Worm (Caenorhabditis elegans): ENCODE data around the gene srd-12.

Gene srd-12

DNA sequence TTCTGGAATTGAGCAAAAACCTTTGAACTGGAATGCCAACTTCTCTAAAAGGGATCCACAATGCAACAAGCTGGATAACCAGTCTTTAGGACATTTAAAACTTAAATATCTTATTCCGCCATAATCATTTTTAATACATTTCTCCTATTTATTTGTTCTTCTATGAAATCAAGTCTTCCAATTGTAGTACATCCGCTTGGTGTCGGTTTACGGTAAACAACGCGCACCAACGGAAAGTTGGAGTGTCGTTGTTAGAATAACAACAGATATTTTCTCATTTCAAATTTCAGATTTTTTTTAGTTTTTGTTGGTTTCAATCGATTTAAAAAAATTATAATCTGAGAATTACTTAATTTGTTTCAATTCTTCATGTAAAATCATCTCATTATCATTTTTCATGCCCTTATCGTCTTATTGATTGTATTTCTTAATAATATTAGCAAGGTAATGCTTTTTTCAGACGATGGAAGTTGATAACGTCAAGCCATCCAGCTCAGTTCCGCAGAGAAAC, 19.1 kb upstream of the srd-12 start, which contains the start of gene csn-5 (continued):
- no peak for TF ChIP-seq mep-1 (tag; optimal IDR thresholded peaks at IDR 0.05)
- peak in 1 of 2 experiments; percentile 46 for TF ChIP-seq efl-1 (optimal IDR thresholded peaks at IDR 0.05)
- peak; percentile 26 to 27 for TF ChIP-seq efl-1 (GFP tag; optimal IDR thresholded peaks at IDR 0.05 in 1 of 2)
- no peak for TF ChIP-seq nhr-28 (tag; optimal IDR thresholded peaks at IDR 0.05)
- TF ChIP-seq skn-1 (tag; optimal IDR thresholded peaks at IDR 0.05): no peak
- no peak for TF ChIP-seq tlp-1 (tag; optimal IDR thresholded peaks at IDR 0.05)
- TF ChIP-seq blmp-1 (tag; optimal IDR thresholded peaks at IDR 0.05): peak; percentile 34
- no peak for TF ChIP-seq zip-4 (GFP tag; optimal IDR thresholded peaks at IDR 0.05)
- TF ChIP-seq nhr-85 (tag): peak; percentile 56
- peak in 2 of 3 experiments; percentile 18 to 53 for TF ChIP-seq dpl-1 (GFP tag; optimal IDR thresholded peaks at IDR 0.05)
- no peak for TF ChIP-seq sup-37 (GFP tag; optimal IDR thresholded peaks at IDR 0.05)

DNA sequence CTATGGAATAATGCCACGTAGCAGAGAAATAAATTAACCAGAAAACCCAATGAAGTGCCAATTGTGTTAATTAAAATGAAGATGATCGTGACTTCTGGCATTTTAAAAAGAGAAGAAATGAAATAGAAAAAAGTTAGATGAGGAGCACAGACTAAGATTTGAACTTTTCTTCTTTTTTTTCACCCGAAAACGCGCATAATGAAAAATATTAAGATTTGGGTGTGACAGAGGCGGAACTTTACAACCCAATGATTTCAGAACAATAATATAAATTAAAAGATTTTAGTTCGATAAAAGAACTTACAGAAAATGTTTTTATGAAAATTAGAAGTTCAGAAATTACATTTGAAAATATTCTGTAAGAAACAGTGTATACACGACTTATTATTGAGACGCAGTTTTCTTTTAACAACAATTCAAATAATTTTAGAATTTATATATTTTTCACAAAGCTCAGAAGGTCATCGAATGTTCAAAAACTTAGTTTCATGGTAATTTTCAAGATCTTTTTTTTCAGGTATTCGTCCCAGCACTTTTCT, 15.5 kb upstream of the srd-12 start, which contains the start of the genes srd-8 and B0547.2:
Gene srd-8, minus strand, starts transcription at position 101 of the 539 bp plus-strand sequence.
Gene B0547.2, plus strand, starts transcription at position 489 of the 539 bp plus-strand sequence.
- TF ChIP-seq nhr-237 (tag; optimal IDR thresholded peaks at IDR 0.05) (no peak), mab-9 (GFP tag; IDR thresholded peaks at IDR 0.05) (no peak), zag-1 (tag; optimal IDR thresholded peaks at IDR 0.05) (no peak), elt-2 (tag; optimal IDR thresholded peaks at IDR 0.05) (no peak), vab-15 (tag; optimal IDR thresholded peaks at IDR 0.05) (no peak), nhr-47 (tag; optimal IDR thresholded peaks at IDR 0.05) (no peak), efl-3 (GFP tag; optimal IDR thresholded peaks at IDR 0.05) (no peak), skn-1 (tag; optimal IDR thresholded peaks at IDR 0.05) (no peak)

DNA sequence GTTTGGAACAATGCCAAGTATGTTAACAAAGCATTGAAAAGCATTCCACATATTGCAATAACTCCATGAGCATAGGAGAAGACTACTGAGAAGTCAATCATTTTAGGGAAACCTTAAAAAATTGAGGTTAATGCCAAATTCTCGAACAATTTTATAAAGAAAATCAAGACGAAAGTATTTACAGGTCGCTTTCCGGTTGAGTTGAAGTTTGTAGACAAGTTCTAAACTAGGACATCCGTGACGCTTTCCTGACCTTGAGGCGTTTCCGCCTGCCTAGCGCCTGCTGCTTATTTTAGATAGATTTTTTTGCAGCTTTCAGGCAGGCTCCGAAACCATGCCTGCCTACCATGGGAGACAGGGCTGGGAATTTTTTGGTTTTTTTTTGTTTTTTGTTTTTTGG, 5.5 kb upstream of the srd-12 start, which contains the start of gene srd-13:
Gene srd-13, minus strand, starts transcription at position 101 of the 400 bp plus-strand sequence.
- no peak for TF ChIP-seq lin-35 (GFP tag; optimal IDR thresholded peaks at IDR 0.05)
- no peak for TF ChIP-seq nhr-84 (tag; optimal IDR thresholded peaks at IDR 0.05)
- TF ChIP-seq mdl-1 (tag; optimal IDR thresholded peaks at IDR 0.05): no peak
- no peak for TF ChIP-seq nhr-85 (tag)
- TF ChIP-seq Y116A8C.19 (tag; optimal IDR thresholded peaks at IDR 0.05; ENCODE audit: borderline replicate concordance): no peak
- TF ChIP-seq unc-30 (tag; optimal IDR thresholded peaks at IDR 0.05): no peak
- TF ChIP-seq pqm-1 (tag; optimal IDR thresholded peaks at IDR 0.05): no peak
- TF ChIP-seq lin-14 (GFP tag; optimal IDR thresholded peaks at IDR 0.05): no peak
- TF ChIP-seq xbp-1 (tag; optimal IDR thresholded peaks at IDR 0.05): no peak
- no peak for TF ChIP-seq nhr-47 (tag; optimal IDR thresholded peaks at IDR 0.05)
- TF ChIP-seq lsy-2 (tag; optimal IDR thresholded peaks at IDR 0.05): no peak
- TF ChIP-seq aly-2 (tag; optimal IDR thresholded peaks at IDR 0.05): no peak
- TF ChIP-seq nhr-90 (tag; optimal IDR thresholded peaks at IDR 0.05; ENCODE audit: poor library complexity): no peak
- TF ChIP-seq lin-39 (tag; optimal IDR thresholded peaks at IDR 0.05): no peak
- TF ChIP-seq sox-4 (tag; optimal IDR thresholded peaks at IDR 0.05): no peak
- no peak for TF ChIP-seq nhr-28 (tag; optimal IDR thresholded peaks at IDR 0.05)

DNA sequence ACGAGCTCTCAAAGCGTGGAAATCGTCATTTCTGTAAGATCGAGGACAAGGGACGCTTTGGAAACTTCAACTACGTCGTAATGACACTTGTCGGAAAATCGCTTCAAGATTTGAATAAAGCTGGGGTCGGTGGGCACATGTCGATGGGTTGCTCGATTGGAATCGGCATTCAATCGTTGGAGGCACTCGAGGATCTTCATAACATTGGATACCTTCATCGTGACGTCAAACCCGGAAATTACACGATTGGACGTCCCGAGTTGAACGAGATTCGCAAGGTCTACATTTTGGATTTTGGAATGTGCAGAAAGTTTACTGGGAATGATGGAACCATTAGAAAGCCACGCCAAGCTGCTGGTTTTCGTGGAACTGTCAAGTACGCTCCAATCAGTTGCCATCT, 2.5 kb upstream of the srd-12 start:
- no peak for TF ChIP-seq ceh-82 (tag; optimal IDR thresholded peaks at IDR 0.05)
- no peak for TF ChIP-seq Y116A8C.19 (tag; optimal IDR thresholded peaks at IDR 0.05; ENCODE audit: borderline replicate concordance)
- no peak for TF ChIP-seq dpl-1 (GFP tag; optimal IDR thresholded peaks at IDR 0.05)
- TF ChIP-seq nhr-84 (tag; optimal IDR thresholded peaks at IDR 0.05): no peak
- TF ChIP-seq nhr-71 (tag; optimal IDR thresholded peaks at IDR 0.05): no peak
- no peak for TF ChIP-seq ces-1 (GFP tag; optimal IDR thresholded peaks at IDR 0.05)
- no peak for TF ChIP-seq nhr-20 (tag; optimal IDR thresholded peaks at IDR 0.05)
- TF ChIP-seq unc-86 (tag; optimal IDR thresholded peaks at IDR 0.05): no peak
- no peak for TF ChIP-seq efl-3 (GFP tag; optimal IDR thresholded peaks at IDR 0.05)
- TF ChIP-seq lin-15B (tag; optimal IDR thresholded peaks at IDR 0.05): no peak
- TF ChIP-seq fkh-4 (tag; optimal IDR thresholded peaks at IDR 0.05; ENCODE audit: borderline replicate concordance): no peak
- no peak for TF ChIP-seq nhr-47 (tag; optimal IDR thresholded peaks at IDR 0.05)
